Fruit fly (Drosophila melanogaster): Measurements from ENCODE around the gene CG1636.

The CG1636 gene

DNA sequence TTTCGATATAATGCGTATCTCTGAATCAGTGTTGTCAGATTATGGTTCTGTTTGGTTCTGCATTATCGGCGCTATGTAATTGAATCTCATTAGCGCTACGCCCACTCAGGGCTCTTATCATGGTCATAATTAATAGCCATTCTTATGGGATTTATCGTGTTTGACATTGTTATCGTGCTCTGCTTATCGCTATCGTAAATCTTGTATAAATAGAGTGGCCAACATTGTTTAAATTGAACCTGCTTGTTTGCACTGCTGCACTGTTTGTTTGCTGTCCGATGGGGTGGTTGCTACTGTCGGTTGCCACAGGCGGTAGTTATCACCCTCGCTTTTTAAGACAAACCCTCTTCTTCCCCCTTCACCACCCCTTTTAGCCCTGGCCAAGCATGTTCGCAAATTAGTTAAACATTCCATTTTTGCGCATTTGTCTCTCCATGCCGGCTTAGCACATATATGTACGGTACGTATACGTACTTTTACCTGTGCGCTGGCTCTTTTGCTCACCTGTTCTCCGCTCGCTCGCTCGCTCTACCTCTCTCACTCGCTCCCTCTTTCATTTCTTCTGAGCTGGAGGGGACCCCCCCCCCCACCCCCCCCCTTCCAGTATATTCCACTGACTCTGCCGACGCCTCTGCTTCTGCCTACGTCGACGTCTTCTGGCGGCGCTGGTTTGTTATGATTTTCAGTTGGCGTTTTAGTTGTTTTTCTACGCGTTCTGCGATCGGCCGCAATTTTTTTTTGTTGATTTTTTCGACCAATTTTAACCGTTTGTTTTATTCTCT is 43.1 kb upstream of the CG1636 start (continued):
- TF ChIP-seq CG13894 (tag; optimal IDR thresholded peaks at IDR 0.05) (no peak), hkb (optimal IDR thresholded peaks at IDR 0.05) (no peak), hkb (GFP tag; IDR thresholded peaks at IDR 0.05) (0 out of 2 replicates have a peak, but pooled peaks have one; percentile 22), mirr (GFP tag; optimal IDR thresholded peaks at IDR 0.05) (peak; percentile 72), odd (GFP tag; optimal IDR thresholded peaks at IDR 0.05) (peak; percentile 79), Nf-YB (GFP tag; optimal IDR thresholded peaks at IDR 0.05) (peak; percentile 15), CG4820 (GFP tag; optimal IDR thresholded peaks at IDR 0.05) (peak; percentile 13), fd96Cb (tag; optimal IDR thresholded peaks at IDR 0.05) (no peak), Blimp-1 (GFP tag; optimal IDR thresholded peaks at IDR 0.05) (peak; percentile 54), insv (GFP tag; optimal IDR thresholded peaks at IDR 0.05) (peak in 1 of 2 experiments; percentile 12), CG32767 (GFP tag; IDR thresholded peaks at IDR 0.05) (no peak), CG10267 (tag; optimal IDR thresholded peaks at IDR 0.05) (peak; percentile 19), br (optimal IDR thresholded peaks at IDR 0.05) (no peak), NC2α (GFP tag; optimal IDR thresholded peaks at IDR 0.05) (peak; percentile 30), GATAe (GFP tag; conservative IDR thresholded peaks at IDR 0.05) (0 out of 2 replicates have a peak, but pooled peaks have one; percentile 19), CG10565 (GFP tag; optimal IDR thresholded peaks at IDR 0.05) (no peak), Stat92E (GFP tag; optimal IDR thresholded peaks at IDR 0.05) (no peak), stc (GFP tag; IDR thresholded peaks at IDR 0.05) (peak; percentile 58; the same call in 1 of the 2 replicates), CG2202 (tag; optimal IDR thresholded peaks at IDR 0.05) (peak; percentile 78), CG3838 (GFP tag; optimal IDR thresholded peaks at IDR 0.05) (peak; percentile 12), CG9797 (GFP tag; optimal IDR thresholded peaks at IDR 0.05) (peak; percentile 23), CG17328 (GFP tag; IDR thresholded peaks at IDR 0.05) (no peak), pum (GFP tag; optimal IDR thresholded peaks at IDR 0.05) (peak; percentile 4), her (GFP tag; optimal IDR thresholded peaks at IDR 0.05) (peak; percentile 27), yki (optimal IDR thresholded peaks at IDR 0.05) (no peak), CG18476 (GFP tag; optimal IDR thresholded peaks at IDR 0.05) (peak; percentile 50), CG12744 (GFP tag; optimal IDR thresholded peaks at IDR 0.05) (peak; percentile 8), Atf6 (GFP tag; IDR thresholded peaks at IDR 0.05) (peak; percentile 24; the same call in 1 of the 2 replicates), lola (GFP tag; optimal IDR thresholded peaks at IDR 0.05) (peak in 1 of 3 experiments; percentile 45), Lhr (GFP tag; optimal IDR thresholded peaks at IDR 0.05) (peak; percentile 44), CG18599 (GFP tag; optimal IDR thresholded peaks at IDR 0.05) (peak; percentile 74), Hand (GFP tag; optimal IDR thresholded peaks at IDR 0.05) (peak; percentile 33), klu (GFP tag; IDR thresholded peaks at IDR 0.05) (no peak), repo (GFP tag; optimal IDR thresholded peaks at IDR 0.05) (peak; percentile 26), CG7987 (GFP tag; optimal IDR thresholded peaks at IDR 0.05) (peak; percentile 82), CG2875 (GFP tag; optimal IDR thresholded peaks at IDR 0.05) (peak; percentile 78), Hmr (GFP tag; optimal IDR thresholded peaks at IDR 0.05) (peak; percentile 73), CG8290 (GFP tag; optimal IDR thresholded peaks at IDR 0.05) (peak; percentile 31), CG8290 (tag; optimal IDR thresholded peaks at IDR 0.05) (peak; percentile 53 to 65), ab (GFP tag; optimal IDR thresholded peaks at IDR 0.05) (no peak), CG16813 (GFP tag; IDR thresholded peaks at IDR 0.05; ENCODE audit: partially characterized antibody) (no peak), pfk (GFP tag; optimal IDR thresholded peaks at IDR 0.05) (peak; percentile 23), CG12219 (GFP tag; optimal IDR thresholded peaks at IDR 0.05) (peak; percentile 49), pzg (GFP tag; optimal IDR thresholded peaks at IDR 0.05) (no peak), fd3F (GFP tag; optimal IDR thresholded peaks at IDR 0.05) (no peak), Mrtf (GFP tag; IDR thresholded peaks at IDR 0.05) (no peak), Hsf (GFP tag; optimal IDR thresholded peaks at IDR 0.05) (peak; percentile 6), B-H2 (GFP tag; optimal IDR thresholded peaks at IDR 0.05) (peak; percentile 19), Lim3 (GFP tag; IDR thresholded peaks at IDR 0.05) (no peak)
